Fruit fly (Drosophila melanogaster) whole organism: ENCODE measurements around the gene Ir75c.

Source experiments
- CG8478 ChIP-seq: fragments of >200 bp; optimal IDR thresholded peaks from 2 replicates; lab custom pipeline; 2018; ENCODE audit warnings: inconsistent platforms
- Dll ChIP-seq: fragments of >200 bp; optimal IDR thresholded peaks from 2 replicates; lab custom pipeline; 2017
- EcR ChIP-seq, 2 experiments: fragments of >200 bp; optimal IDR thresholded peaks; 2 replicates each; lab custom pipeline; 2017; ENCODE audit warnings: missing biosample characterization in 2 of 2, missing genetic modification characterization in 2 of 2, missing genetic modification reagents in 2 of 2
- pan ChIP-seq: fragments of >200 bp; optimal IDR thresholded peaks from 2 replicates; lab custom pipeline; 2017
- psq ChIP-seq: fragments of >200 bp; optimal IDR thresholded peaks from 2 replicates; lab custom pipeline; 2017
- usp ChIP-seq: fragments of >200 bp; optimal IDR thresholded peaks from 2 replicates; lab custom pipeline; 2017; ENCODE audit warnings: missing biosample characterization, missing genetic modification characterization, mixed read lengths

dm6 chr3L:17835074-17835473 is 12.4 kb upstream of the Ir75c start, which contains the start of gene CG32189:
- TF ChIP-seq pan (lab: Kevin White, UChicago) (no peak), CG8478 (lab: Kevin White, UChicago) (no peak), Dll (lab: Kevin White, UChicago) (no peak), psq (lab: Kevin White, UChicago) (no peak), EcR (GFP tag; optimal IDR thresholded peaks at IDR 0.05; lab: Kevin White, UChicago) (no peak), usp (GFP tag; lab: Kevin White, UChicago) (no peak)
